Worm (Caenorhabditis elegans) whole organism, young adult: ENCODE measurements around the gene col-120.

Source experiments
- B0035.1 ChIP-seq: sonication (generic microtip); optimal IDR thresholded peaks from 2 replicates; lab custom pipeline; 2016; ENCODE audit warnings: missing genetic modification characterization, mild to moderate bottlenecking, missing compliant biosample characterization, missing genotype, missing genetic modification reagents
- efl-1 ChIP-seq: fragments of 150-350 bp; optimal IDR thresholded peaks from 2 replicates; lab custom pipeline; 2014; ENCODE audit warnings: missing biosample characterization, missing genetic modification reagents, missing genetic modification characterization
- him-1 ChIP-seq: sonication (generic microtip); optimal IDR thresholded peaks from 2 replicates; lab custom pipeline; 2016; ENCODE audit warnings: missing genotype, missing genetic modification reagents, missing genetic modification characterization, missing compliant biosample characterization
- nfyb-1 ChIP-seq: fragments of 200-800 bp; sonication (Bioruptor generic); IDR thresholded peaks from 2 replicates; pipeline ENCODE4 v1.3.6; 2022; ENCODE audit warnings: missing genetic modification reagents, missing genetic modification characterization, missing compliant biosample characterization
- snpc-4 ChIP-seq, 5 experiments: fragments of 150-350 bp in 1 of 5; sonication (generic microtip) in 4 of 5; optimal IDR thresholded peaks; 2 replicates each; lab custom pipeline; 2014 to 2018; ENCODE audit warnings: missing genetic modification characterization in 5 of 5, missing biosample characterization in 3 of 5, antibody characterized with exemption in 2 of 5, mild to moderate bottlenecking in 2 of 5, missing compliant biosample characterization in 2 of 5, missing genotype in 2 of 5, moderate library complexity in 2 of 5, missing genetic modification reagents in 1 of 5
- unc-62 ChIP-seq: fragments of 150-350 bp; optimal IDR thresholded peaks from 2 replicates; lab custom pipeline; 2014; ENCODE audit warnings: missing biosample characterization, missing genetic modification reagents, missing genetic modification characterization

DNA sequence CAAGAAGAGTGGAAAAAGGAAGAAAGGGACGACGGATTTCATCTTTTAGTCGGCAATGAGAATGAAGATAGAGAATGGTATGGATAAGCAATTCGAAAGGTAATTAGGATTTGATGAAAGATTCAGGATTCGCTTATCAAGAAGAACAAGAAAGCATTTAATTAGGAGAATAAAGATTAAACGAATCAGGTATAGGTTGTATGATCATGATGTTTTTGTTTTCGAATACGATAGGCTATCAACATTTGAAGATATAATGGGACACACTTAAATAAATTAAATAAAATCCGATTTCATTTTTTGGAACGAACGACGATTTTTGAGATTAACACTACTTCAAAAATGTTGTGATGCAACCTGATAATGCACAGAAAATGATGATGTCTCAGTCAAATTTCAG lies 16.2 kb downstream of the col-120 start, which contains the start of gene Y11D7A.5:
- TF ChIP-seq him-1 (tag; lab: Kevin White, UChicago) = no peak
- no peak for TF ChIP-seq snpc-4 (GFP tag; optimal IDR thresholded peaks at IDR 0.05; lab: Kevin White, UChicago)
- TF ChIP-seq snpc-4 (tag; optimal IDR thresholded peaks at IDR 0.05; lab: Kevin White, UChicago) = no peak
- no peak for TF ChIP-seq unc-62 (GFP tag; lab: Kevin White, UChicago)
- TF ChIP-seq B0035.1 (tag; lab: Kevin White, UChicago) = no peak
- TF ChIP-seq efl-1 = no peak
- no peak for TF ChIP-seq nfyb-1 (GFP tag; lab: Robert Waterston, UW)
